Worm (Caenorhabditis elegans): ENCODE results near the gene Y66D12A.16.

ce11 chrIII:11496496-11496895, 26.9 kb upstream of the Y66D12A.16 start, which contains the start of gene Y66D12A.24:
- TF ChIP-seq flt-1 (GFP tag; IDR thresholded peaks at IDR 0.05): no peak
- no peak for TF ChIP-seq ztf-29 (GFP tag; IDR thresholded peaks at IDR 0.05)
- TF ChIP-seq T22C8.4 (GFP tag; IDR thresholded peaks at IDR 0.05): no peak
- TF ChIP-seq ztf-23 (GFP tag; IDR thresholded peaks at IDR 0.05): no peak
- no peak for TF ChIP-seq ref-1 (GFP tag; conservative IDR thresholded peaks at IDR 0.05)
- TF ChIP-seq med-1 (GFP tag; optimal IDR thresholded peaks at IDR 0.05; ENCODE audit: insufficient read depth): no peak
- no peak for TF ChIP-seq tab-1 (GFP tag; IDR thresholded peaks at IDR 0.05)
- no peak for TF ChIP-seq cog-1 (tag; optimal IDR thresholded peaks at IDR 0.05)

Data from whole organism, midembryonic.